Fruit fly (Drosophila melanogaster) whole organism, adult: ENCODE data around the gene Prosbeta7.

Source experiments
- CG11617 ChIP-seq: fragments of 200-800 bp; sonication (Bioruptor generic); optimal IDR thresholded peaks from 2 replicates; lab custom pipeline; 2017; ENCODE audit warnings: mild to moderate bottlenecking, missing biosample characterization, missing genetic modification reagents, missing genetic modification characterization
- CG12768 ChIP-seq: fragments of 200-800 bp; sonication (Bioruptor generic); optimal IDR thresholded peaks from 2 replicates; lab custom pipeline; 2017; ENCODE audit warnings: missing biosample characterization, missing genetic modification characterization, mild to moderate bottlenecking, moderate library complexity, missing genetic modification reagents
- CG14711 ChIP-seq: fragments of 200-800 bp; sonication (Bioruptor generic); optimal IDR thresholded peaks from 2 replicates; lab custom pipeline; 2018; ENCODE audit warnings: missing biosample characterization, mild to moderate bottlenecking, missing genetic modification characterization, moderate library complexity
- CG1620 ChIP-seq: fragments of 200-800 bp; sonication (Bioruptor generic); optimal IDR thresholded peaks from 2 replicates; lab custom pipeline; 2016; ENCODE audit warnings: missing biosample characterization, missing genetic modification characterization
- CG33017 ChIP-seq: fragments of 200-800 bp; sonication (Bioruptor generic); optimal IDR thresholded peaks from 2 replicates; lab custom pipeline; 2018; ENCODE audit warnings: missing biosample characterization, mild to moderate bottlenecking, missing genetic modification characterization, moderate library complexity
- CG5204 ChIP-seq: fragments of 200-800 bp; sonication (Bioruptor generic); optimal IDR thresholded peaks from 2 replicates; lab custom pipeline; 2016; ENCODE audit warnings: missing biosample characterization, missing genetic modification characterization
- CG7045 ChIP-seq: fragments of 200-800 bp; sonication (Bioruptor generic); optimal IDR thresholded peaks from 2 replicates; lab custom pipeline; 2017; ENCODE audit warnings: missing biosample characterization, mild to moderate bottlenecking, missing genetic modification characterization
- CG7101 ChIP-seq: fragments of 200-800 bp; sonication (Bioruptor generic); optimal IDR thresholded peaks from 2 replicates; lab custom pipeline; 2018; ENCODE audit warnings: missing biosample characterization, mild to moderate bottlenecking, missing genetic modification characterization, moderate library complexity
- Clk ChIP-seq: fragments of 200-800 bp; sonication (Bioruptor generic); optimal IDR thresholded peaks from 2 replicates; lab custom pipeline; 2017; ENCODE audit warnings: missing biosample characterization, missing genetic modification characterization
- Crg-1 ChIP-seq: fragments of 200-800 bp; sonication (Bioruptor generic); optimal IDR thresholded peaks from 2 replicates; lab custom pipeline; 2016; ENCODE audit warnings: missing biosample characterization, missing genetic modification characterization
- Hr96 ChIP-seq: fragments of 200-800 bp; sonication (Bioruptor generic); optimal IDR thresholded peaks from 2 replicates; lab custom pipeline; 2016; ENCODE audit warnings: missing biosample characterization, missing genetic modification characterization
- Mnt ChIP-seq: fragments of 200-800 bp; sonication (Bioruptor generic); optimal IDR thresholded peaks from 2 replicates; lab custom pipeline; 2016; ENCODE audit warnings: missing biosample characterization, mild to moderate bottlenecking, missing genetic modification characterization
- bab1 ChIP-seq: fragments of 200-800 bp; sonication (Bioruptor generic); optimal IDR thresholded peaks from 3 replicates; lab custom pipeline; 2019; ENCODE audit warnings: missing biosample characterization, mild to moderate bottlenecking, missing genetic modification characterization, moderate library complexity
- cic ChIP-seq: fragments of 200-800 bp; sonication (Bioruptor generic); optimal IDR thresholded peaks from 2 replicates; lab custom pipeline; 2017; ENCODE audit warnings: missing biosample characterization, mild to moderate bottlenecking, missing genetic modification characterization, moderate library complexity
- cnc ChIP-seq, 2 experiments: fragments of >200 bp; optimal IDR thresholded peaks; 2 replicates each; lab custom pipeline; 2017
- kay ChIP-seq: fragments of 200-800 bp; sonication (Bioruptor generic); peaks from one replicate; lab custom pipeline; 2016; ENCODE audit warnings: missing biosample characterization, missing genetic modification characterization, borderline replicate concordance
- ovo ChIP-seq: fragments of 200-800 bp; sonication (Bioruptor generic); optimal IDR thresholded peaks from 2 replicates; lab custom pipeline; 2016; ENCODE audit warnings: missing biosample characterization, missing genetic modification characterization
- pad ChIP-seq: fragments of 200-800 bp; sonication (Bioruptor generic); optimal IDR thresholded peaks from 3 replicates; lab custom pipeline; 2017; ENCODE audit warnings: missing biosample characterization, missing genetic modification characterization, mild to moderate bottlenecking, moderate library complexity, missing genetic modification reagents
- tj ChIP-seq: fragments of 200-800 bp; sonication (Bioruptor generic); optimal IDR thresholded peaks from 3 replicates; lab custom pipeline; 2017; ENCODE audit warnings: missing biosample characterization, mild to moderate bottlenecking, missing genetic modification characterization, moderate library complexity
- toe ChIP-seq: fragments of 200-800 bp; sonication (Bioruptor generic); optimal IDR thresholded peaks from 2 replicates; lab custom pipeline; 2016; ENCODE audit warnings: missing biosample characterization, missing genetic modification characterization

Gene Prosbeta7

DNA sequence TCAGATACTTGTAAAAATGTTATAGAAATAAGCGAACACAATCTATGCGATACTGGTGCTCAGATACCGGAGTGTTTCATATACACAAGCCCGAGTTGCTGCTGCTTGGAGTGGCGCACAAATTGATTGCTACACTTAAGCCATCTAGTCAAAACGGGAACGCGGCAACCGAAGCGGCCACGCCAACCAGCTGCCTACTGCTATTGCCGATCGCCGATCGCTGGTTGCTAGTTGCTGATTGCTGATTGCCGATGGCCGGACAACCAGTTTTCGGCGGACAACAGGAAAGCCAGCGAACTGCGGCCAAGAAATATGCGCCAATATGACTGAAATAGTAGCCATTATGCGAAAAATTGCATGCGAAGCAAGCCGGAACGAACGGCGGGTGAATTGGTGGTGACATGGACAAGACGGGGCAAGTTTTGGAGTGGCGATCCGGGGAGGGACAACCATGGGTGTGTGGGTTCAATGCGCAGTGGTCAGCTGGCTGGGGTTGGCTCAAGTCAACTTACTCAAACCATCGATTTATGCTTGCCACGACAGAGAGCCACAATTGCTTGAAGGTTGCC is 32.0 kb upstream of the Prosbeta7 start:
- TF ChIP-seq toe (GFP tag; lab: Kevin White, UChicago), result no peak
- no peak for TF ChIP-seq cic (GFP tag; lab: Kevin White, UChicago)
- no peak for TF ChIP-seq bab1 (GFP tag; lab: Kevin White, UChicago)
- no peak for TF ChIP-seq CG1620
- no peak for TF ChIP-seq CG11617 (GFP tag; lab: Kevin White, UChicago)
- TF ChIP-seq Crg-1 (GFP tag; lab: Kevin White, UChicago), result no peak
- no peak for TF ChIP-seq cnc (optimal IDR thresholded peaks at IDR 0.05; lab: Kevin White, UChicago)
- TF ChIP-seq CG12768 (GFP tag; lab: Kevin White, UChicago), result no peak
- no peak for TF ChIP-seq pad (GFP tag; lab: Kevin White, UChicago)

DNA sequence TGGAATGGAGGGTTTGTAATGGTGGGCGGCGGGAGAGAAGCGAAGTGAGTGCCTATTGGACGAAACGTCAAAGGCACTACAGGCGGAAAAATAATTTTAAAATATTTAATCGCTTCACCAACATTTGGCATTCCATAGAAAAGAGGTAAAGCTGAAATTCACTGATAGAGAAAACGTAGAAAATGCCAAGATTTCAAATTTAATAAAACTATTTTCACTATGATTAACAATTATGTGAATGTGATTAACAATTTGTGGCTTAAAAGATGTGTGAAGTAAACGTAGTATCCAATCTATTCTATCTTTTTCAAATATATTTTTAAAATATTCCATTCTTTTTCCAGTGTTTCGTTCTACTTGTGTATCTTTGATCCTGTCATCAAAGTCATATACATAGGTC is 31.3 kb upstream of the Prosbeta7 start:
- TF ChIP-seq tj (GFP tag; lab: Kevin White, UChicago), result no peak
- no peak for TF ChIP-seq CG7101 (tag; lab: Kevin White, UChicago)
- TF ChIP-seq CG5204, result no peak
- no peak for TF ChIP-seq Hr96 (GFP tag; lab: Kevin White, UChicago)
- no peak for TF ChIP-seq Mnt (GFP tag; lab: Kevin White, UChicago)
- TF ChIP-seq CG1620, result no peak
- no peak for TF ChIP-seq Crg-1 (GFP tag; lab: Kevin White, UChicago)
- no peak for TF ChIP-seq Clk
- no peak for TF ChIP-seq kay
- no peak for TF ChIP-seq CG12768 (GFP tag; lab: Kevin White, UChicago)
- no peak for TF ChIP-seq toe (GFP tag; lab: Kevin White, UChicago)

DNA sequence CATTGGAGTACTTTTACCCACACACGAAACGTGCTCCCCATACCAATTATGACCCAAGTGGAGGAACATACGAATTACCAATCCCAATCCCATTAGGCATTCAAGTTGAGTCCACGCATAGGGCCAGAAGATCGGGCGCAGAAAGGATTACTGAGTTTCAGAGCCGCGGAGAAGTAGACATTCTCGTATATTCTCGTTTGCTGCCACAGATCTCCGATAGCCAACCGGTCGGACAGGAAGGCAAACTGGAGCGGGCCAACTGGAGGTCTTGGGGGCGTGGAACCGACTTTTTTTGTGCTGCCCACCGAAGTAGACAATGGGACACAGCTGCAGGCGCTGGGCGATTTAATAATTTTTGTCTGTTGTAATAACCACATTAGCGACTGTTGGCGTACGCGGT is 30.9 kb upstream of the Prosbeta7 start:
- no peak for TF ChIP-seq Hr96 (GFP tag; lab: Kevin White, UChicago)
- TF ChIP-seq Mnt (GFP tag; lab: Kevin White, UChicago), result no peak
- TF ChIP-seq CG33017, result no peak

DNA sequence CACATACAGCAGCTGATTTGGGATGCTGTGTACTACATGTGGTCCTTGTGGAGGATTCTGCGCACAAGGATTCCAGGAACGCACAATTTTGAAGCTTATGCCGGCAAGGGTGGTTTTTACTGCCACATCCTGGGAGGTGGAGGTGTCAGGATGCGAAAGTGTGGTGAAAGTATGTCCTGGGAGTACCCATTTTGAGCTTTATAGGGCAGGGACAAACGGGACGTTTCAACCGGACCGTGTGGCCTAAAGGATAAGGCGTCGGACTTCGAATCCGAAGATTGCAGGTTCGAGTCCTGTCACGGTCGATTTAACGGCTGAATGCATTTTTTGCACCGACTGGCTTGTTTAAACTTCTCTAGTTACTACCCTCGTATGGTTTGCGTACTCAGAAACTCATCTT is 29.8 kb upstream of the Prosbeta7 start:
- TF ChIP-seq CG1620 (no peak), pad (GFP tag; lab: Kevin White, UChicago) (no peak), tj (GFP tag; lab: Kevin White, UChicago) (no peak), ovo (GFP tag; lab: Kevin White, UChicago) (no peak), CG12768 (GFP tag; lab: Kevin White, UChicago) (no peak), Crg-1 (GFP tag; lab: Kevin White, UChicago) (no peak), Mnt (GFP tag; lab: Kevin White, UChicago) (no peak), CG7101 (tag; lab: Kevin White, UChicago) (no peak), CG11617 (GFP tag; lab: Kevin White, UChicago) (no peak), Hr96 (GFP tag; lab: Kevin White, UChicago) (no peak), kay (no peak), CG14711 (no peak), Clk (no peak), CG33017 (no peak), CG7045 (GFP tag; lab: Kevin White, UChicago) (no peak), toe (GFP tag; lab: Kevin White, UChicago) (no peak), cnc (optimal IDR thresholded peaks at IDR 0.05; lab: Kevin White, UChicago) (no peak)

DNA sequence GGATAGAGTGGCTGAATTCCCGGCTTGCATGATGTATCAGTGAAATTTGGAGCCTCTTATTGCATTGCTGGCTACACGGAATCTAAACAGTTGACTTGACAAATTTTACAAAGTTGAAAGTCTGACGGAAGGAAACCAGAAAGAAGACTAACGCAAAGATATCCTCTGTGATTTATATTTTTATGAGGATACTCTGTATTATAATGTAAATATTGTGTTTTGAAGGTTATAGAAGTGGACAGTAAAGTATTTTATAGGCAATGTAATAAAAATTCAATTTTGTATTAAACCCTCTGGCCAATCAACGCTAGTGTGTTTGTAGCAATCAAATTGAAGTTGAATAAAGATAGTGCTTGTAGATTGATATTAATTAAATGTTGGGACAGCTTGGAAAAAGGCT is 29.4 kb upstream of the Prosbeta7 start, which contains the start of gene CG14668:
CG14668 (minus strand) TSS at position 101 of the 400 bp plus-strand sequence.
- TF ChIP-seq Mnt (GFP tag; lab: Kevin White, UChicago) (no peak), Hr96 (GFP tag; lab: Kevin White, UChicago) (no peak), ovo (GFP tag; lab: Kevin White, UChicago) (no peak), cnc (optimal IDR thresholded peaks at IDR 0.05; lab: Kevin White, UChicago) (no peak), bab1 (GFP tag; lab: Kevin White, UChicago) (no peak), tj (GFP tag; lab: Kevin White, UChicago) (no peak)

DNA sequence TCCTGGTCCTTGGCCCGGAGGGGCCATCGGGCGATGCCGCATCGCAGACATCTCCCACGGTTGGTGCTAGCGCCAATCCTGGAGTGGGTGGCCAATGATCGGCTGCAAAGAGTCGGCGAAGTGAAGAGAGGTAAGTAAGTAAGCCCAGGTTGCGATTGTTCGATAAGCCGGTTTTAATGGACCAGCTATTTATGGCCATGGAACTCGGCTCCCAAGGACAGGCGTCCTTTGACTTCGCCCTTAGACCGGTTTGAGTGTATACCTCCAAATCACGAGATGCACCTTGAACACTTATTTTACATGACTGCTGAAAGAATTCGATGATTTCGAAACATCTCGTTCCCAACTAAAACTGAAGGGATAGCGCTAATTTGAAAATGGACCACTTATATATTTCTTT is 27.6 kb upstream of the Prosbeta7 start:
- TF ChIP-seq CG7045 (GFP tag; lab: Kevin White, UChicago) (no peak), Mnt (GFP tag; lab: Kevin White, UChicago) (no peak), kay (no peak), CG1620 (no peak), CG14711 (no peak), CG33017 (no peak), Clk (no peak), cic (GFP tag; lab: Kevin White, UChicago) (no peak), toe (GFP tag; lab: Kevin White, UChicago) (no peak)

DNA sequence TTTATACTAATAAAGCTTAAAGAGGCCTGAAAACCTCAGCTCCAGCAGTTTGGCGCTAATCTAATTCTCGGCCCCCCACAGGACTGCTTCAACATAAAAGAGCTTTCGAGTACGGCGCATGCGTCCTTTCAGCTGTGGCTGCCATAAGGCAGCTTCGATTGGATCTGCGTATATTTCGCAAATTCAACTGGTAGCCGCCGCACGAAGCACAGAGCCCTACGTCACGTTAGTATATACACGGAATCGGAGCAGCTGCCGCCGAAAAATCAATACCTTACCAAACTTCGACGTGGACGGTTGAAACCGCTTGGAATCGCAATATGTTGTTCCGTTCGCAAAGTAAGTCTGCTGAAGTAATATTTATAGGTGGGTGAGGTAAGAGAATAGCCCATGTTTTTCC is 18.4 kb upstream of the Prosbeta7 start, which contains the start of gene 7B2:
7B2 (plus strand) TSS at position 169 of the 400 bp plus-strand sequence.
- no peak for TF ChIP-seq CG5204
- no peak for TF ChIP-seq ovo (GFP tag; lab: Kevin White, UChicago)

DNA sequence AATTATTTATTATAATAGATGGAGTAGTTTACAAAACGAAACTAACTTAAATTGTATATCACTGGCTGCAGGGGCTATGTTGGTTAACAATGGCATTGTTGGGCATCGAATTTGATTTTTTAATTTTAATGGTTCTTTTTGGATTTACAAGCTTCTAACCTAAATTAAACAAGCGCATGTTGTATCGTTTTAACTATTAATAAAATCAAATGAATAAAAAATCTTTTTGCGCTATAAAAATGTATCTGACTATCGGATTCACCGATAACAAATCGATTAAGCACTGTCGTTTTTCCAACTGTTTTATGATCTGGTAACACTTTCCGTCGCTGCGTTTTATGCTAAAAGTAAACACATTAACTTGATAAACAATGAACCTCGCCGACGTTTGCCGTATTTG is 16.6 kb upstream of the Prosbeta7 start, which contains the start of the genes hd and CG14667:
hd (minus strand) TSS at position 243 of the 400 bp plus-strand sequence.
CG14667 (plus strand) TSS at position 303 of the 400 bp plus-strand sequence.
- TF ChIP-seq Mnt (GFP tag; lab: Kevin White, UChicago), result peak; percentile 14
- no peak for TF ChIP-seq CG7101 (tag; lab: Kevin White, UChicago)
- no peak for TF ChIP-seq Clk
- TF ChIP-seq CG14711, result no peak
- TF ChIP-seq Hr96 (GFP tag; lab: Kevin White, UChicago), result no peak
- TF ChIP-seq CG5204, result no peak
- no peak for TF ChIP-seq ovo (GFP tag; lab: Kevin White, UChicago)
- no peak for TF ChIP-seq Crg-1 (GFP tag; lab: Kevin White, UChicago)
- TF ChIP-seq CG33017, result no peak
- TF ChIP-seq CG12768 (GFP tag; lab: Kevin White, UChicago), result no peak
- TF ChIP-seq kay, result no peak
- no peak for TF ChIP-seq pad (GFP tag; lab: Kevin White, UChicago)
- TF ChIP-seq CG7045 (GFP tag; lab: Kevin White, UChicago), result no peak
- no peak for TF ChIP-seq CG11617 (GFP tag; lab: Kevin White, UChicago)
- no peak for TF ChIP-seq cnc (optimal IDR thresholded peaks at IDR 0.05; lab: Kevin White, UChicago)
- TF ChIP-seq cic (GFP tag; lab: Kevin White, UChicago), result no peak
- TF ChIP-seq toe (GFP tag; lab: Kevin White, UChicago), result peak; percentile 50
